Fruit fly (Drosophila melanogaster) whole organism, prepupa: ENCODE measurements around the gene CG5861.

Experiments
- Blimp-1 ChIP-seq: fragments of 200-800 bp; sonication (Bioruptor generic); optimal IDR thresholded peaks from 3 replicates; lab custom pipeline; 2017; ENCODE audit warnings: missing biosample characterization, missing genetic modification characterization, mild to moderate bottlenecking, moderate library complexity, missing genetic modification reagents
- CG10669 ChIP-seq: fragments of 200-800 bp; sonication (Bioruptor generic); optimal IDR thresholded peaks from 3 replicates; lab custom pipeline; 2018; ENCODE audit warnings: missing biosample characterization, mild to moderate bottlenecking, missing genetic modification characterization, moderate library complexity
- CG11762 ChIP-seq: fragments of 200-800 bp; sonication (Bioruptor generic); optimal IDR thresholded peaks from 3 replicates; lab custom pipeline; 2016; ENCODE audit warnings: missing biosample characterization, missing genetic modification characterization; ENCODE audit not compliant: insufficient read depth
- CG15336 ChIP-seq: fragments of 200-800 bp; sonication (Bioruptor generic); IDR thresholded peaks from 2 replicates; pipeline ENCODE4 v1.3.6; 2022; ENCODE audit warnings: missing biosample characterization, missing genetic modification characterization
- CG16779 ChIP-seq: fragments of 200-800 bp; sonication (Bioruptor generic); optimal IDR thresholded peaks from 3 replicates; lab custom pipeline; 2017; ENCODE audit warnings: missing biosample characterization, mild to moderate bottlenecking, missing genetic modification characterization
- CG31627 ChIP-seq: fragments of 200-800 bp; sonication (Bioruptor generic); optimal IDR thresholded peaks from 3 replicates; lab custom pipeline; 2016; ENCODE audit warnings: missing biosample characterization, missing genetic modification characterization
- CG32006 ChIP-seq: fragments of 200-800 bp; sonication (Bioruptor generic); optimal IDR thresholded peaks from 3 replicates; lab custom pipeline; 2017; ENCODE audit warnings: missing biosample characterization, mild to moderate bottlenecking, missing genetic modification characterization
- CG6163 ChIP-seq: fragments of 200-800 bp; sonication (Bioruptor generic); IDR thresholded peaks from 3 replicates; pipeline ENCODE4 v1.3.6; 2022; ENCODE audit warnings: missing biosample characterization, missing genetic modification characterization
- CG6276 ChIP-seq: fragments of 200-800 bp; sonication (Bioruptor generic); optimal IDR thresholded peaks from 2 replicates; lab custom pipeline; 2017; ENCODE audit warnings: missing biosample characterization, mild to moderate bottlenecking, missing genetic modification characterization
- CG6808 ChIP-seq: fragments of 200-800 bp; sonication (Bioruptor generic); optimal IDR thresholded peaks from 3 replicates; lab custom pipeline; 2017; ENCODE audit warnings: missing biosample characterization, missing genetic modification characterization, mild to moderate bottlenecking, moderate library complexity, missing genetic modification reagents
- CG6854 ChIP-seq: fragments of 200-800 bp; sonication (Bioruptor generic); optimal IDR thresholded peaks from 2 replicates; lab custom pipeline; 2017; ENCODE audit warnings: missing biosample characterization, mild to moderate bottlenecking, missing genetic modification characterization
- CG8119 ChIP-seq: fragments of 200-800 bp; sonication (Bioruptor generic); IDR thresholded peaks from 3 replicates; pipeline ENCODE4 v1.3.6; 2022; ENCODE audit warnings: missing biosample characterization, missing genetic modification characterization
- CG9139 ChIP-seq: fragments of 200-800 bp; sonication (Bioruptor generic); optimal IDR thresholded peaks from 3 replicates; lab custom pipeline; 2017; ENCODE audit warnings: missing biosample characterization, mild to moderate bottlenecking, missing genetic modification characterization
- Eip75B ChIP-seq: fragments of 200-800 bp; sonication (Bioruptor generic); optimal IDR thresholded peaks from 3 replicates; lab custom pipeline; 2016; ENCODE audit warnings: missing biosample characterization, missing genetic modification characterization
- Eip78C ChIP-seq: fragments of 200-800 bp; sonication (Bioruptor generic); peaks from one replicate; lab custom pipeline; 2016; ENCODE audit warnings: missing biosample characterization, missing genetic modification characterization
- Gug ChIP-seq: fragments of 200-800 bp; sonication (Bioruptor generic); IDR thresholded peaks from 2 replicates; pipeline ENCODE4 v1.3.6; 2022; ENCODE audit warnings: missing biosample characterization, missing genetic modification characterization
- Hr39 ChIP-seq: fragments of 200-800 bp; sonication (Bioruptor generic); optimal IDR thresholded peaks from 2 replicates; lab custom pipeline; 2016; ENCODE audit warnings: missing biosample characterization, missing genetic modification characterization
- Lpt ChIP-seq: fragments of 200-800 bp; sonication (Bioruptor generic); optimal IDR thresholded peaks from 3 replicates; lab custom pipeline; 2016; ENCODE audit warnings: missing biosample characterization, missing genetic modification characterization
- Sox102F ChIP-seq: fragments of 200-800 bp; sonication (Bioruptor generic); optimal IDR thresholded peaks from 2 replicates; lab custom pipeline; 2016; ENCODE audit warnings: missing biosample characterization, mild to moderate bottlenecking, missing genetic modification characterization
- Sox14 ChIP-seq: fragments of 200-800 bp; sonication (Bioruptor generic); optimal IDR thresholded peaks from 3 replicates; lab custom pipeline; 2016; ENCODE audit warnings: missing biosample characterization, missing genetic modification characterization
- achi ChIP-seq: fragments of 200-800 bp; sonication (Bioruptor generic); optimal IDR thresholded peaks from 3 replicates; lab custom pipeline; 2016; ENCODE audit warnings: missing biosample characterization, missing genetic modification characterization
- cyc ChIP-seq: fragments of 200-800 bp; sonication (Bioruptor generic); optimal IDR thresholded peaks from 3 replicates; lab custom pipeline; 2016; ENCODE audit warnings: missing biosample characterization, missing genetic modification characterization
- eg ChIP-seq: fragments of 200-800 bp; sonication (Bioruptor generic); IDR thresholded peaks from 3 replicates; pipeline ENCODE4 v1.3.6; 2022; ENCODE audit warnings: missing biosample characterization, missing genetic modification characterization
- esn ChIP-seq: fragments of 200-800 bp; sonication (Bioruptor generic); optimal IDR thresholded peaks from 2 replicates; lab custom pipeline; 2016; ENCODE audit warnings: missing biosample characterization, mild to moderate bottlenecking, missing genetic modification characterization, moderate library complexity
- fd59A ChIP-seq: fragments of 200-800 bp; sonication (Bioruptor generic); optimal IDR thresholded peaks from 2 replicates; lab custom pipeline; 2017; ENCODE audit warnings: missing biosample characterization, mild to moderate bottlenecking, missing genetic modification characterization, missing genetic modification reagents
- fkh ChIP-seq: fragments of 200-800 bp; sonication (Bioruptor generic); optimal IDR thresholded peaks from 3 replicates; lab custom pipeline; 2017; ENCODE audit warnings: missing biosample characterization, mild to moderate bottlenecking, missing genetic modification characterization, moderate library complexity
- lz ChIP-seq: fragments of 200-800 bp; sonication (Bioruptor generic); optimal IDR thresholded peaks from 3 replicates; lab custom pipeline; 2016; ENCODE audit warnings: missing biosample characterization, missing genetic modification characterization
- net ChIP-seq: fragments of 200-800 bp; sonication (Bioruptor generic); optimal IDR thresholded peaks from 3 replicates; lab custom pipeline; 2016; ENCODE audit warnings: missing biosample characterization, missing genetic modification characterization
- pdm3 ChIP-seq: fragments of 200-800 bp; sonication (Bioruptor generic); optimal IDR thresholded peaks from 3 replicates; lab custom pipeline; 2016; ENCODE audit warnings: missing biosample characterization, missing genetic modification characterization
- salr ChIP-seq, 2 experiments: fragments of 200-800 bp; sonication (Bioruptor generic); optimal IDR thresholded peaks; 3 replicates each; lab custom pipeline; 2016 to 2018; ENCODE audit warnings: missing biosample characterization in 2 of 2, missing genetic modification characterization in 2 of 2, mild to moderate bottlenecking in 1 of 2
- ss ChIP-seq, 2 experiments: fragments of 200-800 bp; sonication (Bioruptor generic); optimal IDR thresholded peaks; 2 replicates in 1 of 2; 3 replicates in 1 of 2; lab custom pipeline; 2017 to 2018; ENCODE audit warnings: mild to moderate bottlenecking in 2 of 2, missing biosample characterization in 2 of 2, missing genetic modification characterization in 2 of 2, moderate library complexity in 1 of 2
- svp ChIP-seq: fragments of 200-800 bp; sonication (Bioruptor generic); peaks from one replicate; lab custom pipeline; 2016; ENCODE audit warnings: missing biosample characterization, missing genetic modification characterization
- topi ChIP-seq: fragments of 200-800 bp; sonication (Bioruptor generic); optimal IDR thresholded peaks from 3 replicates; lab custom pipeline; 2016; ENCODE audit warnings: missing biosample characterization, missing genetic modification characterization
- vri ChIP-seq: fragments of 200-800 bp; sonication (Bioruptor generic); optimal IDR thresholded peaks from 3 replicates; lab custom pipeline; 2016; ENCODE audit warnings: missing biosample characterization, mild to moderate bottlenecking, missing genetic modification characterization

The CG5861 gene

dm6 chr2L:16325515-16326257 is 18.6 kb upstream of the CG5861 start, which contains the start of gene cact (continued):
- TF ChIP-seq lz (GFP tag; lab: Kevin White, UChicago) (peak; percentile 96), Sox102F (GFP tag; lab: Kevin White, UChicago) (peak; percentile 92), ss (GFP tag; optimal IDR thresholded peaks at IDR 0.05; lab: Kevin White, UChicago) (peak; percentile 53 to 60), Gug (peak; percentile 91), cyc (GFP tag; lab: Kevin White, UChicago) (peak; percentile 94), pdm3 (GFP tag; lab: Kevin White, UChicago) (peak; percentile 94), Hr39 (GFP tag; lab: Kevin White, UChicago) (peak; percentile 94), topi (peak; percentile 92), Eip75B (GFP tag; lab: Kevin White, UChicago) (peak; percentile 95), fd59A (peak; percentile 86), Lpt (GFP tag; lab: Kevin White, UChicago) (peak; percentile 85), svp (GFP tag; lab: Kevin White, UChicago) (peak; percentile 94), esn (peak; percentile 95), fkh (GFP tag; lab: Kevin White, UChicago) (peak; percentile 83), CG31627 (peak; percentile 97), CG15336 (GFP tag; lab: Robert Waterston, UW) (peak; percentile 93), CG32006 (GFP tag; lab: Kevin White, UChicago) (peak; percentile 92), CG6808 (GFP tag; lab: Kevin White, UChicago) (peak; percentile 68), CG11762 (GFP tag; lab: Kevin White, UChicago) (peak; percentile 63), salr (GFP tag; optimal IDR thresholded peaks at IDR 0.05; lab: Kevin White, UChicago) (peak; percentile 81), Sox14 (GFP tag; lab: Kevin White, UChicago) (peak; percentile 94), CG6276 (GFP tag; lab: Kevin White, UChicago) (peak; percentile 82), CG8119 (peak; percentile 92)
- TF ChIP-seq, all 60 proteins: peak for 60

- TF ChIP-seq svp (GFP tag; lab: Kevin White, UChicago) (peak; percentile 89), vri (GFP tag; lab: Kevin White, UChicago) (peak; percentile 22), achi (GFP tag; lab: Kevin White, UChicago) (no peak), CG15336 (GFP tag; lab: Robert Waterston, UW) (peak; percentile 22; the same call in 1 of the 2 replicates), CG10669 (no peak), ss (GFP tag; optimal IDR thresholded peaks at IDR 0.05; lab: Kevin White, UChicago) (peak; percentile 49 to 70), Sox14 (GFP tag; lab: Kevin White, UChicago) (peak; percentile 41), fd59A (no peak), net (peak; percentile 8), Blimp-1 (GFP tag; lab: Kevin White, UChicago) (peak; percentile 31), CG6276 (GFP tag; lab: Kevin White, UChicago) (peak; percentile 22), Sox102F (GFP tag; lab: Kevin White, UChicago) (no peak), CG6854 (GFP tag; lab: Kevin White, UChicago) (peak; percentile 45), CG16779 (tag; lab: Kevin White, UChicago) (peak; percentile 58), CG6808 (GFP tag; lab: Kevin White, UChicago) (peak; percentile 17), CG9139 (GFP tag; lab: Kevin White, UChicago) (peak; percentile 48), Eip78C (GFP tag; lab: Kevin White, UChicago) (peak; percentile 76), CG6163 (GFP tag; lab: Robert Waterston, UW) (peak; percentile 59; the same call in 2 of the 3 replicates)
Observed at dm6 chr2L:16324833-16325232, 17.7 kb upstream of the CG5861 start.

dm6 chr2L:16323544-16323943 is 16.4 kb upstream of the CG5861 start:
- TF ChIP-seq CG6854 (GFP tag; lab: Kevin White, UChicago) (peak; percentile 29), eg (0 out of 3 replicates have a peak, but pooled peaks have one; percentile 8), Blimp-1 (GFP tag; lab: Kevin White, UChicago) (no peak), Sox14 (GFP tag; lab: Kevin White, UChicago) (no peak)
